Fruit fly (Drosophila melanogaster) whole organism: ENCODE data around the gene Bet3.

Experiments used
- CG8478 ChIP-seq: fragments of >200 bp; optimal IDR thresholded peaks from 2 replicates; lab custom pipeline; 2018; ENCODE audit warnings: inconsistent platforms
- Dll ChIP-seq: fragments of >200 bp; optimal IDR thresholded peaks from 2 replicates; lab custom pipeline; 2017
- EcR ChIP-seq, 2 experiments: fragments of >200 bp; optimal IDR thresholded peaks; 2 replicates each; lab custom pipeline; 2017; ENCODE audit warnings: missing biosample characterization in 2 of 2, missing genetic modification characterization in 2 of 2, missing genetic modification reagents in 2 of 2
- usp ChIP-seq: fragments of >200 bp; optimal IDR thresholded peaks from 2 replicates; lab custom pipeline; 2017; ENCODE audit warnings: missing biosample characterization, missing genetic modification characterization, mixed read lengths

- TF ChIP-seq usp (GFP tag; lab: Kevin White, UChicago) = no peak
- TF ChIP-seq CG8478 (lab: Kevin White, UChicago) = no peak
- TF ChIP-seq EcR (GFP tag; optimal IDR thresholded peaks at IDR 0.05; lab: Kevin White, UChicago) = no peak
- TF ChIP-seq Dll (lab: Kevin White, UChicago) = no peak
Observed at dm6 chr3L:9457619-9458092, 15.6 kb upstream of the Bet3 start, which contains the start of gene CG3437.
